Worm (Caenorhabditis elegans): ENCODE data around the gene srx-24.

Gene srx-24

ce11 chrV:2763105-2763504 is 13.2 kb upstream of the srx-24 start, which contains the start of gene R05D8.7:
Gene R05D8.7 (minus strand): TSS chrV:2763208.
- TF ChIP-seq pha-4 (tag; optimal IDR thresholded peaks at IDR 0.05) = no peak

- no peak for TF ChIP-seq nhr-76 (tag; optimal IDR thresholded peaks at IDR 0.05)
- no peak for TF ChIP-seq ceh-83 (GFP tag; optimal IDR thresholded peaks at IDR 0.05)
- TF ChIP-seq M03D4.4 (tag; optimal IDR thresholded peaks at IDR 0.05) = no peak
- no peak for TF ChIP-seq nhr-237 (tag; optimal IDR thresholded peaks at IDR 0.05)
- no peak for TF ChIP-seq mep-1 (tag; optimal IDR thresholded peaks at IDR 0.05)
- TF ChIP-seq pha-4 (tag; optimal IDR thresholded peaks at IDR 0.05) = no peak
- no peak for TF ChIP-seq nhr-28 (tag; optimal IDR thresholded peaks at IDR 0.05)
These were observed 11.6 kb upstream of the srx-24 start for ce11 chrV:2761470-2761869.

- TF ChIP-seq lin-32 (GFP tag; optimal IDR thresholded peaks at IDR 0.05) = no peak
- no peak for TF ChIP-seq cnd-1 (tag; optimal IDR thresholded peaks at IDR 0.05)
- TF ChIP-seq hlh-1 (tag; optimal IDR thresholded peaks at IDR 0.05) = no peak
- TF ChIP-seq ceh-83 (GFP tag; optimal IDR thresholded peaks at IDR 0.05) = no peak
- TF ChIP-seq mls-2 (tag; optimal IDR thresholded peaks at IDR 0.05) = no peak
- TF ChIP-seq tbx-8 (GFP tag; optimal IDR thresholded peaks at IDR 0.05) = no peak
- TF ChIP-seq sem-2 (GFP tag; optimal IDR thresholded peaks at IDR 0.05) = no peak
- no peak for TF ChIP-seq sptf-1 (tag; optimal IDR thresholded peaks at IDR 0.05)
- no peak for TF ChIP-seq unc-62 (GFP tag; optimal IDR thresholded peaks at IDR 0.05)
- no peak for TF ChIP-seq nhr-12 (tag; optimal IDR thresholded peaks at IDR 0.05)
- no peak for TF ChIP-seq lsy-2 (tag; optimal IDR thresholded peaks at IDR 0.05)
These were observed 9.6 kb upstream of the srx-24 start, which contains the start of gene srg-58 for ce11 chrV:2759456-2759855. Gene srg-58 (minus strand): TSS chrV:2759556.

- TF ChIP-seq nhr-237 (tag; optimal IDR thresholded peaks at IDR 0.05) = no peak
- TF ChIP-seq ztf-11 (tag; optimal IDR thresholded peaks at IDR 0.05) = no peak
- TF ChIP-seq unc-39 (tag; optimal IDR thresholded peaks at IDR 0.05) = no peak
- TF ChIP-seq flh-1 (GFP tag; optimal IDR thresholded peaks at IDR 0.05) = no peak
- TF ChIP-seq sem-2 (GFP tag; optimal IDR thresholded peaks at IDR 0.05) = no peak
- TF ChIP-seq nhr-28 (tag; optimal IDR thresholded peaks at IDR 0.05) = no peak
- no peak for TF ChIP-seq pha-4 (tag; optimal IDR thresholded peaks at IDR 0.05)
- TF ChIP-seq ceh-83 (GFP tag; optimal IDR thresholded peaks at IDR 0.05) = no peak
- TF ChIP-seq elt-3 (tag; optimal IDR thresholded peaks at IDR 0.05) = no peak
- TF ChIP-seq ham-2 (GFP tag; optimal IDR thresholded peaks at IDR 0.05) = no peak
These were observed 8.5 kb upstream of the srx-24 start for ce11 chrV:2758437-2758836.

- TF ChIP-seq ceh-83 (GFP tag; optimal IDR thresholded peaks at IDR 0.05) (no peak), sem-2 (GFP tag; optimal IDR thresholded peaks at IDR 0.05) (no peak), tbx-8 (GFP tag; optimal IDR thresholded peaks at IDR 0.05) (no peak)
These were observed 7.5 kb upstream of the srx-24 start, which contains the start of gene srx-28 for ce11 chrV:2757226-2757893. Gene srx-28 (minus strand): TSS chrV:2757276.

- TF ChIP-seq sem-2 (GFP tag; optimal IDR thresholded peaks at IDR 0.05) (no peak), nhr-76 (tag; optimal IDR thresholded peaks at IDR 0.05) (no peak), unc-120 (tag; optimal IDR thresholded peaks at IDR 0.05; ENCODE audit: poor library complexity, severe bottlenecking) (no peak), lin-32 (GFP tag; optimal IDR thresholded peaks at IDR 0.05) (no peak), mab-5 (tag; optimal IDR thresholded peaks at IDR 0.05) (no peak), ceh-39 (tag; optimal IDR thresholded peaks at IDR 0.05) (no peak), tbx-8 (GFP tag; optimal IDR thresholded peaks at IDR 0.05) (no peak), ham-2 (GFP tag; optimal IDR thresholded peaks at IDR 0.05) (no peak), flh-1 (GFP tag; optimal IDR thresholded peaks at IDR 0.05) (no peak), nhr-2 (tag; optimal IDR thresholded peaks at IDR 0.05) (no peak), ces-1 (GFP tag; optimal IDR thresholded peaks at IDR 0.05) (no peak), zip-8 (tag; optimal IDR thresholded peaks at IDR 0.05) (no peak), mep-1 (tag; optimal IDR thresholded peaks at IDR 0.05) (no peak), nhr-28 (tag; optimal IDR thresholded peaks at IDR 0.05) (no peak)
These were observed 3.1 kb upstream of the srx-24 start, which contains the start of gene srx-26 for ce11 chrV:2753007-2753406. Gene srx-26 (minus strand): TSS chrV:2753107.

Data from whole organism, mixed stage, embryonic.